Fruit fly (Drosophila melanogaster) ovary, adult (tissue): ENCODE measurements around the gene Vha13.

Experiments used
- CG17801 ChIP-seq: fragments of 200-800 bp; optimal IDR thresholded peaks from 2 replicates; lab custom pipeline; 2019; ENCODE audit warnings: missing biosample characterization, mild to moderate bottlenecking, missing genetic modification characterization, moderate library complexity; ENCODE audit not compliant: partially characterized antibody

The Vha13 gene

DNA sequence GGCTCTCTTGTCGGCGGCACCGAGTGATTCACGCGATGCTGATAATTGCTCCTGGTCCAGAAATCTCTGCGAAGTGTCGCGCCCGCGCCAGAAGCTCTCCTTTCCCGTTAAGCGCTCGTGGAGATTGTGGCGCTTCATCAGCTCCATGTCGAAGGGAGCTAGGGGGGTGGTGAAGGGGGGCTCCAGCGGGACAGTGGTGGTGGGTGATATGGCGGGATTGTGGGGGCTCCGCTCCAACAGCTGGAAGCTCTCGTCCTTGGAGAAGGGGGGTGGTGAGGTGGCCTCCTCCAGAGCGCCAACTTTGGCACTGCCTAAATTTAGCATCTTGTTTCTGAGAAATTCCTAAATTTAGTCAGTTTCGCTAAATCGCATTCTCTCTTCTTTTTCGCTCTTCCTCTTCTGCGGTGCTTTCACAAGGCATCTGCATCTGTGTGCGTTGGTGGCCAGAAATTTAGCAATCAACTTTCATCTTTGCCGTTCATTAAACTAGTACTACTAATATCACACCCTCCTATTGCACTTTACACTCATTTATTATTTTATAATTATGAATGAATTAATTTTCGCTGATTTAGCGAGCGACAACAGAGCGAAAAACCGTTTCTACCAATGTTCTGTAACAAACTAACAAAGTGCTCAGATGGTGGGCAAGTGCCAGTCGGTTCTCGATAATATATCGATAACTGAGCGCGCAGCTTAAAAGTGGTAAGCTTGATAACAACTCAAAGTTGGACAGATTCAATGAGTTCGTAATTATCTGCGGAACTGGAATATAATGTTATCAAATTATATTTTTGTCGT lies 1.9 kb downstream of the Vha13 start, which contains the start of gene subdued:
Gene subdued (minus strand): TSS at position 631 of the 801 bp plus-strand sequence.
- peak; percentile 19 for TF ChIP-seq CG17801 (GFP tag; lab: Kevin White, UChicago)

DNA sequence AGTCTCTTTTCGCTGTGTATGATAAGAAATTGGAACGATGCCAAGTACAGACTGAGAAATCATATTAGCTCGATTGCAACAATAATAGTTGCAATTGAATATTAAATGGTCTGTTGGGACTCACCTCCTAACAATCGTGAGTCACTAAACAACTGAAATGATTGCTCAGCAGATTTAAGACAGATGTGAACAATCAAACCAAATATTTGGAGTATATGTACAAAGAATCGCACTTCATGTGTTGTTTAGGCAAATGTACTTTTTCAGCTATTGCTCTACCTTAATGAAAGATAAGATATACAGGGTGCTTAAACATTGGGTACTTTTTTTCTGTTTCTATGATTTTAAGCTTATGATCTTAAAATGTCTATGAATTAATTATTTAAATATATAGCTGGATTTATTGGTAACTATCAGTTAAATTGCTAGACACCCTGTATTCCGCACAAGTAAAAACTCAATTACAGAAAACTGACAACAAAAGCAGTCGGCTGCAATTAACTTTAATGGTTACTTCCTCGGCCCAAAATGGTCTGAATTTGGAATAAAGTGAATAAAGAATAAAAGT lies 2.6 kb downstream of the Vha13 start:
- peak; percentile 95 for TF ChIP-seq CG17801 (GFP tag; lab: Kevin White, UChicago)

DNA sequence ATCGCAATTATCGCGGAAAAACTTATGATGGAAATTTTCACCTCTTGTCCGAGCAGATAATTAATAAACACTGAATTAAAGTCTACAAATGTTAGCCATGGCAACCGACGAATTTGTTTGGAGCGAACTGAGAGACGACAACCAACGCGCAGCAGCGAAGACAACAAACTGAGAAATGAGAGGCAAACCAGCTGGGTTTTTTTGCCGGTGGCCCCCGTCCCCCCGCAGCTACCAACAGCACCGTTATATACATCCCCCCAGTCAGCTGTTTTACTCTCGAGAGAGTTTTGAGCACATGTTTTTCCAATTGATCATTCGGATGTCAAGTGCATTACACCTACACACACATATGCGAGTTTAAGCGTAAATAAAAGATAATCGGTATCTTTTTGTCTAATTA lies 3.1 kb downstream of the Vha13 start:
- peak; percentile 10 for TF ChIP-seq CG17801 (GFP tag; lab: Kevin White, UChicago)

DNA sequence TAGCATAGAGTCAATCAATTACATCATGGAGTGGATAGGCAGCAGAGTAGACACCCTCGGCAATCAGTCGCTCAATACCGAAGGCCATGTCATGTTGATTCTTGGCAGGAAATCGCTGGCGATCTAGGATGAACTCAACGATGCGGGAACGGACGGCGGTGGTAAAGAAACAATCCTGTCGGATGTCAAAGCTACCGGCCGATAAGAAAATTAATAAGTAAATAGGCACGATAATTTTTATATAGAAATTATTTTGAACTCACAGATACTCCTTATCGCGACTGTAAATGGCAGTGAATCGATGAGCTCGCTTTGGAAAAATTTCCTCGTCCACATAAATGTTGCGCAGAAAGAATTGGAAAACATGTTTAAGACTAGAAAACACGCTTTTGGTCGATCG lies 6.2 kb downstream of the Vha13 start:
- no peak for TF ChIP-seq CG17801 (GFP tag; lab: Kevin White, UChicago)

DNA sequence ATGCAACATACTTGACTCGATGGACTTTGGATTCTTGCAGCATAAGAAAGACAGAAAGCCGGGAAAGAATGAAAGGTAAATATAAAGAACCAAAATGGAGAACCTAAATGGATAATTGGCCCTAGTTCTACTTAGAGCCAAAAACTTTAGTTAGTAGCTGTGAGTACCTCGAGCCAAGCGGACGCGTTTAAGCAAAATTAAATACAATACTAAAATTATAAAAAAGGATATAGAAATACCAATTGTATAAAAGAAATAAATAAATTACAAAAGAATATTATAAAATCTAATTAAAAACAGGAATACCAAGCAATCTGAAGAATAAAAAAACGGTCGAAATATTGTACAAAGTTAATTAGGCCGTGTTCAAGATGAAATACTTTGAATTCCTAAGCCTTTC lies 9.5 kb downstream of the Vha13 start, which contains the start of gene CG34138:
Gene CG34138 (plus strand): TSS at position 301 of the 400 bp plus-strand sequence.
- TF ChIP-seq CG17801 (GFP tag; lab: Kevin White, UChicago) = no peak

DNA sequence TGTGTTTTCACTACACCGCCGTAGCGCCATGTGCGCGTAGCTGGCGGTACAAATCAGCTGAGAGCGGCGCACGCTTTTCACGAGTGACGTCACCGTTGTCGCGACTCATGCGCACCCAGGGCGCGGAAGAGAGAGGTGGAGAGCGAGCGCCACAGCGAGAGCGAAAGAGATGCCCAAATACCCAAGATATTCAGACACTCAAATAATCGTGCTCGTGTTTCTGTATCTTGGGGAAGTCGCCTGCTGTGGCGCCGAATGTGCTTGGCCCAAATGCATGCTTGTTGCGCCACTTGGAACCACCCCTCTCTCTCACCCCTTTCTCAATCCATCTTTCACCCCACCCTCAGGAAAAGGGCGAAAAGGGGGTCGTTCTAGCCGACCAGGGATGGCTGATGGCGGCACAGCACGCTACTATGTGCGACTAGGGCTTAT lies 11.5 kb downstream of the Vha13 start, which contains the start of gene CG6231:
Gene CG6231 (minus strand): TSS at position 34 of the 432 bp plus-strand sequence.
- TF ChIP-seq CG17801 (GFP tag; lab: Kevin White, UChicago) = no peak

DNA sequence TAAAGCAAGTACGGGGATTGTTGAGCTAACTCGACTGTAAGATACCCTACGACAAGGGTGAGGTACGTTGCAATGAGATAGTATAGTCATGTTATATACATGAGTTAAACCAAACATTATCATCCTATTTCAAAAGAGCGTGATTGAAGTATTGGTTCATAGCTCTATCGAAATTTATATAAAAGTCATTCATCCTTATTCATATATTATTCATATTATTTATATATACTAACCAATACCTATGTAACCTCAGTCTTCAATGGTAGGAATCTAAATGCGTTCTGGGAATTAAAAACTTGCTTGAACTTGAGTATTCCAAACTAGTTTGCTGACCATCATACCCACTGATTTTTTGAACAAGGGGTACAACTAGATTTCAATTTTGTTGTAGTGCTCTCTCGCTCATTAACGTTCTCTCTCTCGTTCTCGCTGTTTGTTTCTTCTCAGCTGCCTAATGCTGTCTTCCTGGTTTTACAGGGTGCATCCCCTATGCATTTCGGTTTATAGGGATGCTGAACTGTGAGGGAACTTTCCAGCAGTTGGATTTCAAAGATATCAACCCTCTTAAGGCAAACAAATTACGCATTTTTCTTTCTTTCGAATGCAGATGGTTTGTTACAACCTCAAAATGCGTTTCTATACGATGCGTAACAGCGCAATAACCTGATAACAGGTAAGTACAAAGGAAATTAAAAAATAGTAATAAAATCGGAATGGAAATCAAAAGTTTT lies 16.2 kb downstream of the Vha13 start:
- peak; percentile 29 for TF ChIP-seq CG17801 (GFP tag; lab: Kevin White, UChicago)

DNA sequence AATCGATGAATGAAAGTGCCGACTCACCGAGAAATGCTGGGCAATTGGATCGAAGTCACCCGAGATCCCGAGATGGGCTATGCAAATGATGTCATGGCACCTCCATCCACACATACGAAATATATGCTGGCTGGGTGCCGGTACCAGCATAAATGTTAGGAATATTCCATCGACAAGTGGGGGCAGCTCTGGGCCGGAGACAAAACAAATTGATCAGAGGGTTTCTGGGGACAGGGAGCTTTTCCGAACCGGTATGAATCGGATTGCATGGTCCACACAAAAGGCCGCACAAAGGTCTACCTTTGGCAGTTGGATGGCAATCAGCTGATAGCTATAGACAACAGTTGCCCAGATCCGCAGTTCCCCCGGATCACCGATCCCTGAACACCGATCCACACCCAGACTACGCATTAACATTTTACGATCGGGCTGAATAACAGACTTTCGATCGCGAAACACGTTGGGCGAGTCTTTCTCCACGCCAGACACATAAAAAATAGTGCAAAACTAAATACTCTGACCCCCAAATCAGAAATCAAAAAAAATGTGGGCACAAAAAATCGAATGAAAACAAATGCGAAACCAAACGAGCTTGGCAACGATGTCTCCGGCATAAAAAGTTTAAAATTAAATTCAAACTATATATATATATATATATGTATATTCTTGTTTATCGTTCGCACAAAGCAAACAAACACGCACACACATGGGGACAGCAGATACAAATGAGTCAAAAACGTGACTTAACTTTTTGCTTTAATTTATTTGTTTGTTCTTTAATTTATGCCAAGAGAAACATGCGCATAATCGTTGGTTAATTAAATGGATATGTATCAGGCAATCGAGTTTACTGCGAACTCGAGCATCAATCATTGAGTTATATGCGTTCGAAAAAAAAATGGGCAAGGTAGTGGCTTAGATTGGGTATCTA lies 18.6 kb downstream of the Vha13 start:
- no peak for TF ChIP-seq CG17801 (GFP tag; lab: Kevin White, UChicago)

DNA sequence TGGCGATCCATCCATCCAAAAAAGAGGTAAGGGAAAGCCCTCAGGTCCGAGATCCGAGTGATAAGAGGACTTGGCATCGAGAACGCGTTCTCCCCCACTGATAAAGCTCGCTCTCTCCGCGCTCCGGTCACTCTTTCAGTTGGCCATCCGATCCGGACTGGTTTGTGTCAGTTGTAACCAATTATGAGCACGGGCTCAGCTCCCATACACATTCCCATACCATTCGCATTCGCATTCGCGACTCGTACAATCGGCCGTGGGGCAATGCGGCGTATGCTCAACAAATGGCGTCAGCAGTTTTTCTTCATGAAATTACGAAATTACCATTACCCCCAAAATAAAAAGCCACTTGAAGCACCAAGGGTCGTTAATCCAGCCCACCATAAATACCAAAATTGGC lies 19.7 kb downstream of the Vha13 start:
- no peak for TF ChIP-seq CG17801 (GFP tag; lab: Kevin White, UChicago)

DNA sequence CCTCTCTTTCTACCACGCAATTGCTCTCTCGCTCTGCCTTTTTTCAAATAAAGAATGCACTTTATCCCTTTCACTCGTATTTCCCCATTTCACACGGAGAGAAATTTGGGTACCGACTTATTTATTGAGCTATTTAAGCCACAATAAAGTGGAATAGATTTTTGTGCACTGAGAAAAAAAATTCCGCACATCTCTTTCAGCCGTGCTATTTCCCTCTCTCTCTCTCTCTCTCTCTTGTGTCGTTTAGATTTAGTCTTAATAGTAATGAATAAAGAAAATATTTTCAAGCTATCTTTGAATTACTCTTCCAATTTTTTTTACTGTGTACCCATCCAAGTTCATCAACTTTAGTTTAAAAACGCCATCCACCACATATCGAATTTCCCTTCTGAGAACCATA lies 20.6 kb downstream of the Vha13 start:
- TF ChIP-seq CG17801 (GFP tag; lab: Kevin White, UChicago) = peak; percentile 73

DNA sequence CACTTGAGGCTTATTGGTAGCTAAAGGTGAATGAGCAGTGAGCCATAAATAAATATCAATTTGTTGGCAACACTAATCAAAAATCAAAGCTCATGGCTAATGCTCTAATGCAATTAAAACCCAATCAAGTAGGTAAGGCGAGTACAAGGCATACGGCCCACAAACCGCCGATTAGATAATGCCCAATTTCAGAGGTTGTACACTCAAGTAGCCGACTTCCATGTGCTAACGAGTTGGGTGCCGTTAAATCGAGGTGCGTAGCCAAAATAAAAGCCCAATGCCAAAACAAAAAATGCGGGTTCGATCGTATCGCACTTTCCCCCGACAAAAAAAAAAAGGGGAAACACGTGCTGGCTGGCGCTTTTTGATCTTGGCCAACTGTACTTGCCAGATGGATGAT lies 22.2 kb downstream of the Vha13 start:
- TF ChIP-seq CG17801 (GFP tag; lab: Kevin White, UChicago) = no peak

DNA sequence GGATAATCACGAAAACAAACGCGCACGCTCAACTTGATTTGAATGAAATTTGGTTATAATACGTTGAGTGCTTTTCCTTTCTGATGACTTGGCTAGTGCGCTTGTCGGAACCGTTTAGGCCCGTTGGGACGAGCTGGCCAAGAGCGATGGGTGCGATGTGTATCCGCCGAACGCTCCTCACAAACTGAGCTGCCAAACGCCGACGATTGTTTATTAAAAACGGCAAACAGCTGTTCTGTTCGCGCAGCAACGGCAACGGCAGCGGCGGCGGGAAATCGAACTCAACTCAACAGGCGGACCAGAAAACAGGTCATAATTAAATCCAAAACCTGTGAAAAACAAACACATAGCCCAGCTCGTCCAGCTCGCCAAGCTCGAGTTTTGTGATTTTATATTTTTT lies 23.2 kb downstream of the Vha13 start:
- TF ChIP-seq CG17801 (GFP tag; lab: Kevin White, UChicago) = no peak

DNA sequence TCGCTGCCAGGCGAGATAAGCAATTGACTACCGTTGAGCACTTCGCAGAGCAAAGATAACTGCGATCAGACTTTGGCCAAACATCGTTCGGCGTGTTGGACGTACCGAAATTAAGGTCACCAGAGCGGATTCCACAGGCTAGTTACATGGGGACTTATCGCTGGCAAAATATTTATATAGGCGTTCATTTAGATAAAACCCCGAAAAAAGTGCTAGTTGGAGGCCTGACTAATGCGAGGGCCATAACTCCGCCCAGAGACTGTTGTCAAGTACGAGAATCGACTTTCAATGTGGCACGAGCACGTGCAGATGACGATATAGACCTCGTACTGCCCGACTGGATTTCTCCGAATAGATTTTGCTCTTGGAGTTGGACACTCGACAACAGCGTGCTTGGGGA lies 24.3 kb downstream of the Vha13 start:
- no peak for TF ChIP-seq CG17801 (GFP tag; lab: Kevin White, UChicago)

DNA sequence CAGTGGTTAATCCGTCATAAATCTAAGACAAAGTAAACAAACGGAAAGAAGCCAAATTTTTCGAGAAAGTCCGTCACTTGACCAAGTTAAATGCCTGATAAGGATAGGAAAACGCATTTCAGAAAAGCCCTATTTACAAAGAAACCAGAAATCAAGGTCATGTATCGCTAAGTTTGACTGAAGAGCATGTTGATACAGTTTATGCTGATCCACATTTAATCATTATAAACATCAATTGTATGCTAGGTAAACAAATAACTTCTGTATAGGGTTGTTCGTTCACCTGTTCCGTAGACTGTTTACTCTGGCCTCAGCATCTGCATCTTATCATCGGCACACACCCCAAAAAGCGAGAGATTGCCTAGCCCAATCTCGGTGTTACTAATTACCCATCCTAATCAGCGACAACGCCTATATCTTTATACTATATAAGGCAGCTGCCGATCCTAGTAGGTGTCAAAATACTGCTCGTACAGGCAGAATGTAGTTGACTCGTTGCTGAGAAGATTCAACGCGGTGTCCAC lies 31.2 kb downstream of the Vha13 start, which contains the start of gene CG16727:
Gene CG16727 (plus strand): TSS at position 474 of the 524 bp plus-strand sequence.
- TF ChIP-seq CG17801 (GFP tag; lab: Kevin White, UChicago) = no peak
